Worm (Caenorhabditis elegans) whole organism, early embryonic: ENCODE results near the gene F45D3.2.

Experiments used
- ama-1 ChIP-seq: fragments of 150-350 bp; optimal IDR thresholded peaks from 2 replicates; lab custom pipeline; 2014
- scrt-1 ChIP-seq: fragments of 200-800 bp; sonication (Bioruptor generic); IDR thresholded peaks from 2 replicates; pipeline ENCODE4 v1.3.6; 2022; ENCODE audit warnings: missing genetic modification characterization, missing compliant biosample characterization

ce11 chrV:12538984-12539852 is 1.6 kb upstream of the F45D3.2 start:
- TF ChIP-seq ama-1 (lab: Kevin White, UChicago) (no peak), scrt-1 (no peak)
